Comparison of ENCODE assay signal across 1 fruit fly cellular context in genomic region chr3R:4378363-4379354, dm6.
TF ChIP-seq lines count a peak whose summit lies in the region.

Gene Sfxn1-3 (plus strand): TSS chr3R:4378600.

TF ChIP-seq in whole organism, embryonic, 481 proteins besides CTCF, POLR2A, EP300 and RAD21 (continued from another document):
- TF ChIP-seq CG12236 (GFP tag; optimal IDR thresholded peaks at IDR 0.05; lab: Kevin White, UChicago), result no peak
- peak; percentile 63 for TF ChIP-seq Hand (GFP tag; optimal IDR thresholded peaks at IDR 0.05; lab: Kevin White, UChicago)
- TF ChIP-seq bab2 (GFP tag; optimal IDR thresholded peaks at IDR 0.05; lab: Kevin White, UChicago), result peak; percentile 5
- TF ChIP-seq HLHmδ (GFP tag; optimal IDR thresholded peaks at IDR 0.05; lab: Kevin White, UChicago), result peak; percentile 84
- peak; percentile 94 for TF ChIP-seq CG10543 (GFP tag; optimal IDR thresholded peaks at IDR 0.05; lab: Kevin White, UChicago)
- peak; percentile 0 for TF ChIP-seq tap (tag; optimal IDR thresholded peaks at IDR 0.05; lab: Kevin White, UChicago)
- peak; percentile 35 for TF ChIP-seq CG3281 (GFP tag; optimal IDR thresholded peaks at IDR 0.05; lab: Kevin White, UChicago)
- TF ChIP-seq C15 (GFP tag; IDR thresholded peaks at IDR 0.05; lab: Robert Waterston, UW), result no peak
- peak; percentile 25; the same call in 1 of the 2 replicates for TF ChIP-seq E2f2 (GFP tag; IDR thresholded peaks at IDR 0.05; lab: Robert Waterston, UW)
- TF ChIP-seq schlank (tag; optimal IDR thresholded peaks at IDR 0.05; lab: Kevin White, UChicago), result no peak
- TF ChIP-seq CG10565 (GFP tag; optimal IDR thresholded peaks at IDR 0.05; lab: Kevin White, UChicago), result no peak
- peak; percentile 98 for TF ChIP-seq CG34376 (GFP tag; optimal IDR thresholded peaks at IDR 0.05; lab: Kevin White, UChicago)
- peak; percentile 81 for TF ChIP-seq Hey (tag; optimal IDR thresholded peaks at IDR 0.05; lab: Kevin White, UChicago)
- TF ChIP-seq CG2116 (GFP tag; optimal IDR thresholded peaks at IDR 0.05; lab: Kevin White, UChicago), result peak; percentile 8
- no peak for TF ChIP-seq Chrac-16 (GFP tag; optimal IDR thresholded peaks at IDR 0.05; lab: Kevin White, UChicago)
- no peak for TF ChIP-seq h (optimal IDR thresholded peaks at IDR 0.05; lab: Kevin White, UChicago)
- peak; percentile 70 for TF ChIP-seq NFAT (GFP tag; IDR thresholded peaks at IDR 0.05; lab: Robert Waterston, UW)
- no peak for TF ChIP-seq danr (GFP tag; IDR thresholded peaks at IDR 0.05; lab: Robert Waterston, UW)
- peak; percentile 23 for TF ChIP-seq CoRest (tag; optimal IDR thresholded peaks at IDR 0.05; lab: Kevin White, UChicago)
- TF ChIP-seq CG8290 (GFP tag; optimal IDR thresholded peaks at IDR 0.05; lab: Kevin White, UChicago), result peak; percentile 36
- peak in 1 of 2 experiments; percentile 80 for TF ChIP-seq CG8290 (tag; optimal IDR thresholded peaks at IDR 0.05; lab: Kevin White, UChicago)
- TF ChIP-seq ttk (GFP tag; IDR thresholded peaks at IDR 0.05; lab: Robert Waterston, UW), result peak; percentile 55; the same call in 1 of the 2 replicates
- peak; percentile 45; the same call in 1 of the 2 replicates for TF ChIP-seq CG32767 (GFP tag; IDR thresholded peaks at IDR 0.05; lab: Robert Waterston, UW)
- TF ChIP-seq sc (optimal IDR thresholded peaks at IDR 0.05; lab: Kevin White, UChicago), result no peak
- TF ChIP-seq sc (GFP tag; optimal IDR thresholded peaks at IDR 0.05; lab: Kevin White, UChicago), result no peak
- no peak for TF ChIP-seq tll (GFP tag; optimal IDR thresholded peaks at IDR 0.05; lab: Kevin White, UChicago)
- no peak for TF ChIP-seq ac (GFP tag; optimal IDR thresholded peaks at IDR 0.05; lab: Kevin White, UChicago)
- TF ChIP-seq B-H2 (GFP tag; optimal IDR thresholded peaks at IDR 0.05; lab: Kevin White, UChicago), result peak; percentile 64
- TF ChIP-seq phol (tag; optimal IDR thresholded peaks at IDR 0.05; lab: Kevin White, UChicago), result peak; percentile 20
- no peak for TF ChIP-seq CG13424 (tag; optimal IDR thresholded peaks at IDR 0.05; lab: Kevin White, UChicago)
- peak; percentile 80 for TF ChIP-seq Fer1 (GFP tag; optimal IDR thresholded peaks at IDR 0.05; lab: Kevin White, UChicago)
- TF ChIP-seq sna (GFP tag; IDR thresholded peaks at IDR 0.05; lab: Robert Waterston, UW; ENCODE audit: partially characterized antibody), result peak; percentile 52; the same call in 1 of the 2 replicates
- peak; percentile 32; the same call in 1 of the 2 replicates for TF ChIP-seq Xrp1 (GFP tag; IDR thresholded peaks at IDR 0.05; lab: Robert Waterston, UW)
- TF ChIP-seq Stat92E (GFP tag; optimal IDR thresholded peaks at IDR 0.05; lab: Kevin White, UChicago), result peak in 1 of 3 experiments; percentile 61
- TF ChIP-seq CG7928 (GFP tag; optimal IDR thresholded peaks at IDR 0.05; lab: Kevin White, UChicago), result peak; percentile 84
- TF ChIP-seq CG14860 (GFP tag; IDR thresholded peaks at IDR 0.05; lab: Robert Waterston, UW; ENCODE audit: partially characterized antibody), result no peak
TF ChIP-seq in whole organism, embryonic: peak in this region for 238.
